Fruit fly (Drosophila melanogaster): ENCODE results near the gene Rga.

DNA sequence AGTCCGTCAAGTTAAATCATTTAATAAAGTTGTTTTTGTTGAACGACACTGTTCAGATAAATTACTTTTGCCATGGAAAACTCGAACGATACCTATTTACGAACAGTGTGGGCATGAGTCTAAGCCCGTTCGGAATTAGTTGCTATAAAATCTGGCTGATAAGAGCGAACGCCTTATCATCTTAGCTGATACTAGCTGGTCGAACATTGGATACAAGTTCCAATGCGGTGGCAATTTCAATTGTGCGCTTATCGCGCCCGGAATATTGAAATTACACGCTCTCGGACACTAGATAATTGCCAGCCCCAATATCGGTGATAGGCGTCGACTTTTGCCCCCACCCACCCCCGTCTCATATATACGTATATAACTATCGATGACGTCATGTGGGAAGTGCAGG, 41.0 kb upstream of the Rga start:
- TF ChIP-seq Crg-1 (GFP tag; optimal IDR thresholded peaks at IDR 0.05) (no peak), cnc (optimal IDR thresholded peaks at IDR 0.05) (no peak), Mnt (GFP tag; optimal IDR thresholded peaks at IDR 0.05) (no peak), Hr96 (GFP tag; optimal IDR thresholded peaks at IDR 0.05) (no peak), Clk (GFP tag; optimal IDR thresholded peaks at IDR 0.05) (no peak), pad (GFP tag; optimal IDR thresholded peaks at IDR 0.05) (no peak), CG14711 (tag; optimal IDR thresholded peaks at IDR 0.05) (no peak), kay (GFP tag; ENCODE audit: borderline replicate concordance) (no peak)

Data from whole organism, adult.